Fruit fly (Drosophila melanogaster) whole organism, embryonic: ENCODE data around the gene UbcE2H.
A peak's percentile ranks its signal among the peaks of the same experiment; 100 is the strongest.

Source experiments
- ATbp ChIP-seq: fragments of 200-800 bp; sonication (Bioruptor generic); optimal IDR thresholded peaks from 2 replicates; lab custom pipeline; 2017; ENCODE audit warnings: missing biosample characterization, mild to moderate bottlenecking, missing genetic modification characterization, missing genetic modification reagents
- Atf-2 ChIP-seq: fragments of 200-800 bp; sonication (Bioruptor generic); optimal IDR thresholded peaks from 2 replicates; lab custom pipeline; 2016; ENCODE audit warnings: missing biosample characterization, missing genetic modification characterization
- CG10147 ChIP-seq: fragments of 200-800 bp; sonication (Bioruptor generic); optimal IDR thresholded peaks from 2 replicates; lab custom pipeline; 2019; ENCODE audit warnings: missing biosample characterization, mild to moderate bottlenecking, missing genetic modification characterization, moderate library complexity
- CG10209 ChIP-seq: fragments of 200-800 bp; sonication (Bioruptor generic); optimal IDR thresholded peaks from 3 replicates; lab custom pipeline; 2017; ENCODE audit warnings: missing biosample characterization, mild to moderate bottlenecking, missing genetic modification characterization, missing genetic modification reagents
- CG11504 ChIP-seq: fragments of 200-800 bp; sonication (Bioruptor generic); optimal IDR thresholded peaks from 3 replicates; lab custom pipeline; 2019; ENCODE audit warnings: missing biosample characterization, mild to moderate bottlenecking, missing genetic modification characterization, moderate library complexity
- CG11560 ChIP-seq: fragments of 200-800 bp; sonication (Bioruptor generic); IDR thresholded peaks from 3 replicates; pipeline ENCODE4 v1.3.6; 2022; ENCODE audit warnings: missing biosample characterization, missing genetic modification characterization
- CG12071 ChIP-seq: fragments of 200-800 bp; sonication (Bioruptor generic); optimal IDR thresholded peaks from 3 replicates; lab custom pipeline; 2018; ENCODE audit warnings: missing biosample characterization, mild to moderate bottlenecking, missing genetic modification characterization
- CG12769 ChIP-seq: fragments of 200-800 bp; sonication (Bioruptor generic); optimal IDR thresholded peaks from 2 replicates; lab custom pipeline; 2019; ENCODE audit warnings: missing biosample characterization, mild to moderate bottlenecking, missing genetic modification characterization, moderate library complexity
- CG15073 ChIP-seq: fragments of 200-800 bp; sonication (Bioruptor generic); optimal IDR thresholded peaks from 2 replicates; lab custom pipeline; 2016; ENCODE audit warnings: missing biosample characterization, missing genetic modification characterization
- CG15479 ChIP-seq: fragments of 200-800 bp; sonication (Bioruptor generic); optimal IDR thresholded peaks from 3 replicates; lab custom pipeline; 2019; ENCODE audit warnings: missing biosample characterization, mild to moderate bottlenecking, missing genetic modification characterization, moderate library complexity
- CG1647 ChIP-seq: fragments of 200-800 bp; sonication (Bioruptor generic); optimal IDR thresholded peaks from 3 replicates; lab custom pipeline; 2016; ENCODE audit warnings: missing biosample characterization, missing genetic modification characterization
- CG16863 ChIP-seq: fragments of 200-800 bp; sonication (Bioruptor generic); optimal IDR thresholded peaks from 3 replicates; lab custom pipeline; 2016; ENCODE audit warnings: missing biosample characterization, missing genetic modification characterization
- CG2129 ChIP-seq: fragments of 200-800 bp; sonication (Bioruptor generic); IDR thresholded peaks from 2 replicates; pipeline ENCODE4 v1.3.6; 2022; ENCODE audit warnings: missing biosample characterization, missing genetic modification characterization; ENCODE audit not compliant: partially characterized antibody
- CG2889 ChIP-seq: fragments of 200-800 bp; sonication (Bioruptor generic); IDR thresholded peaks from 3 replicates; pipeline ENCODE4 v1.3.6; 2022; ENCODE audit warnings: missing biosample characterization, missing genetic modification characterization
- CG32767 ChIP-seq: fragments of 200-800 bp; sonication (Bioruptor generic); IDR thresholded peaks from 2 replicates; pipeline ENCODE4 v1.3.6; 2022; ENCODE audit warnings: missing biosample characterization, missing genetic modification characterization
- CG3407 ChIP-seq: fragments of 200-800 bp; sonication (Bioruptor generic); optimal IDR thresholded peaks from 2 replicates; lab custom pipeline; 2018; ENCODE audit warnings: missing biosample characterization, mild to moderate bottlenecking, missing genetic modification characterization
- CG3726 ChIP-seq: fragments of 200-800 bp; sonication (Bioruptor generic); IDR thresholded peaks from 3 replicates; pipeline ENCODE4, ENCODE4 v1.3.6; 2022; ENCODE audit warnings: missing biosample characterization, missing genetic modification characterization
- CG4707 ChIP-seq: fragments of 200-800 bp; sonication (Bioruptor generic); optimal IDR thresholded peaks from 2 replicates; lab custom pipeline; 2018; ENCODE audit warnings: missing biosample characterization, mild to moderate bottlenecking, missing genetic modification characterization, moderate library complexity
- CG6689 ChIP-seq: fragments of 200-800 bp; sonication (Bioruptor generic); IDR thresholded peaks from 2 replicates; pipeline ENCODE4 v1.3.6; 2022; ENCODE audit warnings: missing biosample characterization, missing genetic modification characterization
- CG7556 ChIP-seq: fragments of 200-800 bp; sonication (Bioruptor generic); optimal IDR thresholded peaks from 2 replicates; lab custom pipeline; 2017; ENCODE audit warnings: missing biosample characterization, mild to moderate bottlenecking, missing genetic modification characterization
- CG9609 ChIP-seq: fragments of 200-800 bp; sonication (Bioruptor generic); optimal IDR thresholded peaks from 3 replicates; lab custom pipeline; 2016; ENCODE audit warnings: missing biosample characterization, missing genetic modification characterization
- D19B ChIP-seq: fragments of 200-800 bp; sonication (Bioruptor generic); optimal IDR thresholded peaks from 2 replicates; lab custom pipeline; 2017; ENCODE audit warnings: missing biosample characterization, mild to moderate bottlenecking, missing genetic modification characterization
- Dip2 ChIP-seq: fragments of 200-800 bp; sonication (Bioruptor generic); IDR thresholded peaks from 2 replicates; pipeline ENCODE4 v1.3.6; 2022; ENCODE audit warnings: missing biosample characterization, missing genetic modification characterization
- Doc3 ChIP-seq: fragments of 200-800 bp; sonication (Bioruptor generic); IDR thresholded peaks from 3 replicates; pipeline ENCODE4 v1.3.6; 2022; ENCODE audit warnings: missing biosample characterization, missing genetic modification characterization; ENCODE audit not compliant: partially characterized antibody
- Ets65A ChIP-seq: fragments of 200-800 bp; sonication (Bioruptor generic); peaks from one replicate; lab custom pipeline; 2016; ENCODE audit warnings: missing biosample characterization, missing genetic modification characterization
- HHEX ChIP-seq: fragments of 200-800 bp; sonication (Bioruptor generic); optimal IDR thresholded peaks from 3 replicates; lab custom pipeline; 2017; ENCODE audit warnings: missing biosample characterization, mild to moderate bottlenecking, missing genetic modification characterization, missing genetic modification reagents
- HLH3B ChIP-seq: fragments of 200-800 bp; sonication (Bioruptor generic); IDR thresholded peaks from 2 replicates; pipeline ENCODE4 v1.3.6; 2022; ENCODE audit warnings: missing biosample characterization, missing genetic modification characterization
- HLH54F ChIP-seq: fragments of 200-800 bp; sonication (Bioruptor generic); optimal IDR thresholded peaks from 3 replicates; lab custom pipeline; 2016; ENCODE audit warnings: missing biosample characterization, missing genetic modification characterization
- Hey ChIP-seq: fragments of 200-800 bp; sonication (Bioruptor generic); optimal IDR thresholded peaks from 3 replicates; lab custom pipeline; 2018; ENCODE audit warnings: missing biosample characterization, mild to moderate bottlenecking, missing genetic modification characterization
- Kr ChIP-seq: fragments of 200-800 bp; sonication (Bioruptor generic); optimal IDR thresholded peaks from 2 replicates; lab custom pipeline; 2017; ENCODE audit warnings: missing biosample characterization, mild to moderate bottlenecking, missing genetic modification characterization
- Med ChIP-seq: fragments of 200-800 bp; sonication (Bioruptor generic); peaks from one replicate; lab custom pipeline; 2016; ENCODE audit warnings: missing biosample characterization, missing genetic modification characterization, mild to moderate bottlenecking, inconsistent platforms, moderate library complexity
- Meics ChIP-seq: fragments of 200-800 bp; sonication (Bioruptor generic); optimal IDR thresholded peaks from 2 replicates; lab custom pipeline; 2017; ENCODE audit warnings: missing biosample characterization, mild to moderate bottlenecking, missing genetic modification characterization
- PHDP ChIP-seq: fragments of 200-800 bp; sonication (Bioruptor generic); optimal IDR thresholded peaks from 3 replicates; lab custom pipeline; 2018; ENCODE audit warnings: missing biosample characterization, mild to moderate bottlenecking, missing genetic modification characterization, moderate library complexity
- Sry-δ ChIP-seq: fragments of 200-800 bp; sonication (Bioruptor generic); optimal IDR thresholded peaks from 2 replicates; lab custom pipeline; 2016; ENCODE audit warnings: missing biosample characterization, missing genetic modification characterization
- Xbp1 ChIP-seq: fragments of 200-800 bp; sonication (Bioruptor generic); optimal IDR thresholded peaks from 3 replicates; lab custom pipeline; 2016; ENCODE audit warnings: missing biosample characterization, mild to moderate bottlenecking, missing genetic modification characterization
- az2 ChIP-seq: fragments of 200-800 bp; sonication (Bioruptor generic); optimal IDR thresholded peaks from 3 replicates; lab custom pipeline; 2016; ENCODE audit warnings: missing biosample characterization, missing genetic modification characterization
- cas ChIP-seq: fragments of 200-800 bp; sonication (Bioruptor generic); IDR thresholded peaks from 2 replicates; pipeline ENCODE4 v1.3.6; 2022; ENCODE audit warnings: missing biosample characterization, missing genetic modification characterization
- dimm ChIP-seq: fragments of 200-800 bp; sonication (Bioruptor generic); IDR thresholded peaks from 2 replicates; pipeline ENCODE4 v1.3.6; 2022; ENCODE audit warnings: missing biosample characterization, missing genetic modification characterization
- dmrt11E ChIP-seq: fragments of 200-800 bp; sonication (Bioruptor generic); optimal IDR thresholded peaks from 3 replicates; lab custom pipeline; 2018; ENCODE audit warnings: missing biosample characterization, mild to moderate bottlenecking, missing genetic modification characterization, moderate library complexity
- ftz-f1 ChIP-seq: fragments of 200-800 bp; sonication (Bioruptor generic); optimal IDR thresholded peaks from 2 replicates; lab custom pipeline; 2016; ENCODE audit warnings: missing biosample characterization, missing genetic modification characterization
- gsb ChIP-seq: fragments of 200-800 bp; sonication (Bioruptor generic); IDR thresholded peaks from 2 replicates; pipeline ENCODE4 v1.3.6; 2022; ENCODE audit warnings: missing biosample characterization, missing genetic modification characterization
- gsb-n ChIP-seq: fragments of 200-800 bp; sonication (Bioruptor generic); optimal IDR thresholded peaks from 3 replicates; lab custom pipeline; 2018; ENCODE audit warnings: missing biosample characterization, mild to moderate bottlenecking, missing genetic modification characterization
- jigr1 ChIP-seq: fragments of 200-800 bp; sonication (Bioruptor generic); IDR thresholded peaks from 3 replicates; pipeline ENCODE4 v1.3.6; 2022; ENCODE audit warnings: missing biosample characterization, missing genetic modification characterization
- kay ChIP-seq: fragments of 200-800 bp; sonication (Bioruptor generic); optimal IDR thresholded peaks from 2 replicates; lab custom pipeline; 2016; ENCODE audit warnings: missing biosample characterization, missing genetic modification characterization
- mam ChIP-seq: fragments of 200-800 bp; sonication (Bioruptor generic); optimal IDR thresholded peaks from 3 replicates; lab custom pipeline; 2016; ENCODE audit warnings: missing biosample characterization, missing genetic modification characterization
- nom ChIP-seq: fragments of 200-800 bp; sonication (Bioruptor generic); optimal IDR thresholded peaks from 2 replicates; lab custom pipeline; 2017; ENCODE audit warnings: missing biosample characterization, missing genetic modification characterization, mild to moderate bottlenecking, moderate library complexity, missing genetic modification reagents
- schlank ChIP-seq: fragments of 200-800 bp; sonication (Bioruptor generic); optimal IDR thresholded peaks from 2 replicates; lab custom pipeline; 2018; ENCODE audit warnings: missing biosample characterization, mild to moderate bottlenecking, missing genetic modification characterization
- tap ChIP-seq: fragments of 200-800 bp; optimal IDR thresholded peaks from 3 replicates; lab custom pipeline; 2019; ENCODE audit warnings: missing biosample characterization, mild to moderate bottlenecking, missing genetic modification characterization, moderate library complexity
- unc-4 ChIP-seq: fragments of 200-800 bp; sonication (Bioruptor generic); IDR thresholded peaks from 2 replicates; pipeline ENCODE4 v1.3.6; 2022; ENCODE audit warnings: missing biosample characterization, missing genetic modification characterization; ENCODE audit not compliant: partially characterized antibody
- usp ChIP-seq: fragments of >200 bp; optimal IDR thresholded peaks from 2 replicates; lab custom pipeline; 2017; ENCODE audit warnings: missing biosample characterization, missing genetic modification characterization

UbcE2H gene

DNA sequence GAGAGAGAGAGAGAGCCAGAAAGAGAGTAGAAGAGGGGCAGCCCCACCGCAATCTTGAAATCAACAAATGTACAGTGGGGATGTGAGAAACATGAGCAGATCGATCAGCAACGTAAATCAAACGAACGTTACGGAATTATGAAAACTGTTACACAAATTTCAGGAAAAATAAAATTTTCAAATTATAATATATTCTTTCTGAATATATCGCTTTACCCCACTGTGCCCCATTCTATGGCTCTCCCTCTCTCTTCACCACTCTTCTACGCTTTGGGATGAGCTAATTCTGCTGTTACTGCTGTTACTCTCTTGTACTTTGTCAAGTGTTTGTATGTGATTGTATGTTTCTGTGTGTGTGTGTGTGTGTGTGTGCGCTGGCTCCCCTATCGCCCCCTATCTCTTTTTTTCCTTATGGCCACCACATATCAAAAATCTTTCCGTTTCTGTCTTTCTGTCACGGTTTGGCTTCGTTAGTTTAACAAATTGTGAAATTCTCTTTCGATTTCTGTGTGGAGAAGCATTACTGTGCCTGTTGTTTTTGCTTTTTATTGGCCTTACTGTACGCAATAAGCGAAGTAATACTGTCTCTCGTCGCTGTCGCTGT, 2.7 kb downstream of the UbcE2H start (continued):
- TF ChIP-seq az2 (GFP tag; lab: Kevin White, UChicago) (peak; percentile 95), CG4707 (peak; percentile 98), usp (GFP tag; lab: Kevin White, UChicago) (no peak), CG2129 (GFP tag; lab: Robert Waterston, UW) (no peak), CG3407 (GFP tag; lab: Kevin White, UChicago) (peak; percentile 91), Kr (no peak), CG15073 (GFP tag; lab: Kevin White, UChicago) (peak; percentile 66), CG11504 (tag; lab: Kevin White, UChicago) (peak; percentile 95), CG32767 (GFP tag; lab: Robert Waterston, UW) (peak; percentile 97), dimm (GFP tag; lab: Robert Waterston, UW) (peak; percentile 94), nom (GFP tag; lab: Kevin White, UChicago) (peak; percentile 81), Meics (peak; percentile 98), D19B (GFP tag; lab: Kevin White, UChicago) (peak; percentile 90), CG1647 (GFP tag; lab: Kevin White, UChicago) (peak; percentile 91), ftz-f1 (GFP tag; lab: Kevin White, UChicago) (peak; percentile 34), Hey (tag; lab: Kevin White, UChicago) (peak; percentile 91), tap (tag; lab: Kevin White, UChicago) (peak; percentile 96), gsb (GFP tag; lab: Robert Waterston, UW) (peak; percentile 98), CG9609 (GFP tag; lab: Kevin White, UChicago) (peak; percentile 87), gsb-n (tag; lab: Kevin White, UChicago) (peak; percentile 95), CG12071 (GFP tag; lab: Kevin White, UChicago) (peak; percentile 95), CG10209 (peak; percentile 96), kay (GFP tag; lab: Kevin White, UChicago) (peak; percentile 92), Sry-δ (GFP tag; lab: Kevin White, UChicago) (peak; percentile 38), HLH3B (GFP tag; lab: Robert Waterston, UW) (peak; percentile 99), CG7556 (GFP tag; lab: Kevin White, UChicago) (peak; percentile 97), schlank (peak; percentile 93), CG3726 (GFP tag; lab: Robert Waterston, UW) (peak; percentile 96), Atf-2 (GFP tag; lab: Kevin White, UChicago) (peak; percentile 84), CG15479 (GFP tag; lab: Kevin White, UChicago) (no peak), dmrt11E (peak; percentile 88), Xbp1 (GFP tag; lab: Kevin White, UChicago) (peak; percentile 97), CG6689 (GFP tag; lab: Robert Waterston, UW) (peak; percentile 98), cas (peak; percentile 95), CG16863 (GFP tag; lab: Kevin White, UChicago) (peak; percentile 88), CG2889 (GFP tag; lab: Robert Waterston, UW) (peak; percentile 98), Med (GFP tag; lab: Kevin White, UChicago) (peak; percentile 98), HHEX (GFP tag; lab: Kevin White, UChicago) (peak; percentile 97), mam (peak; percentile 91), unc-4 (GFP tag; lab: Robert Waterston, UW) (0 out of 2 replicates have a peak, but pooled peaks have one; percentile 24), CG10147 (GFP tag; lab: Kevin White, UChicago) (peak; percentile 95), ATbp (GFP tag; lab: Kevin White, UChicago) (peak; percentile 97), Ets65A (GFP tag; lab: Kevin White, UChicago) (peak; percentile 96), jigr1 (GFP tag; lab: Robert Waterston, UW) (peak; percentile 94), PHDP (tag; lab: Kevin White, UChicago) (peak; percentile 97), Doc3 (GFP tag; lab: Robert Waterston, UW) (peak; percentile 53; the same call in 2 of the 3 replicates), CG12769 (tag; lab: Kevin White, UChicago) (peak; percentile 97), Dip2 (peak; percentile 72), HLH54F (GFP tag; lab: Kevin White, UChicago) (peak; percentile 86), CG11560 (tag; lab: Robert Waterston, UW) (peak; percentile 90)
